Fruit fly (Drosophila melanogaster) whole organism, embryonic: ENCODE data around the gene Ask1.

Experiments used
- Aef1 ChIP-seq: fragments of 200-800 bp; sonication (Bioruptor generic); IDR thresholded peaks from 3 replicates; pipeline ENCODE4 v1.3.6; 2022; ENCODE audit warnings: missing biosample characterization, missing genetic modification characterization
- B-H1 ChIP-seq: fragments of 200-800 bp; sonication (Bioruptor generic); IDR thresholded peaks from 3 replicates; pipeline ENCODE4 v1.3.6; 2022; ENCODE audit warnings: missing biosample characterization, missing genetic modification characterization
- Bdp1 ChIP-seq: fragments of 200-800 bp; sonication (Bioruptor generic); optimal IDR thresholded peaks from 3 replicates; lab custom pipeline; 2016; ENCODE audit warnings: missing biosample characterization, missing genetic modification characterization
- CG10267 ChIP-seq: fragments of 200-800 bp; sonication (Bioruptor generic); optimal IDR thresholded peaks from 2 replicates; lab custom pipeline; 2018; ENCODE audit warnings: missing biosample characterization, mild to moderate bottlenecking, missing genetic modification characterization, moderate library complexity
- CG10366 ChIP-seq: fragments of 200-800 bp; sonication (Bioruptor generic); IDR thresholded peaks from 2 replicates; pipeline ENCODE4 v1.3.6; 2022; ENCODE audit warnings: missing biosample characterization, missing genetic modification characterization
- CG11093 ChIP-seq: fragments of 200-800 bp; sonication (Bioruptor generic); IDR thresholded peaks from 3 replicates; pipeline ENCODE4 v1.3.6; 2022; ENCODE audit warnings: missing biosample characterization, missing genetic modification characterization
- CG11560 ChIP-seq: fragments of 200-800 bp; sonication (Bioruptor generic); IDR thresholded peaks from 3 replicates; pipeline ENCODE4 v1.3.6; 2022; ENCODE audit warnings: missing biosample characterization, missing genetic modification characterization
- CG12071 ChIP-seq: fragments of 200-800 bp; sonication (Bioruptor generic); optimal IDR thresholded peaks from 3 replicates; lab custom pipeline; 2018; ENCODE audit warnings: missing biosample characterization, mild to moderate bottlenecking, missing genetic modification characterization
- CG14050 ChIP-seq: fragments of 200-800 bp; sonication (Bioruptor generic); IDR thresholded peaks from 3 replicates; pipeline ENCODE4 v1.3.6; 2022; ENCODE audit warnings: missing biosample characterization, missing genetic modification characterization
- CG15011 ChIP-seq: fragments of 200-800 bp; sonication (Bioruptor generic); optimal IDR thresholded peaks from 3 replicates; lab custom pipeline; 2018; ENCODE audit warnings: missing biosample characterization, mild to moderate bottlenecking, missing genetic modification characterization
- CG1602 ChIP-seq: fragments of 200-800 bp; sonication (Bioruptor generic); optimal IDR thresholded peaks from 3 replicates; lab custom pipeline; 2016; ENCODE audit warnings: missing biosample characterization, missing genetic modification characterization
- CG17612 ChIP-seq: fragments of 200-800 bp; sonication (Bioruptor generic); IDR thresholded peaks from 2 replicates; pipeline ENCODE4 v1.3.6; 2022; ENCODE audit warnings: missing biosample characterization, missing genetic modification characterization
- CG18619 ChIP-seq: fragments of 200-800 bp; sonication (Bioruptor generic); optimal IDR thresholded peaks from 3 replicates; lab custom pipeline; 2017; ENCODE audit warnings: missing biosample characterization, mild to moderate bottlenecking, missing genetic modification characterization
- CG2129 ChIP-seq: fragments of 200-800 bp; sonication (Bioruptor generic); IDR thresholded peaks from 2 replicates; pipeline ENCODE4 v1.3.6; 2022; ENCODE audit warnings: missing biosample characterization, missing genetic modification characterization; ENCODE audit not compliant: partially characterized antibody
- CG34224 ChIP-seq: fragments of 200-800 bp; sonication (Bioruptor generic); IDR thresholded peaks from 3 replicates; pipeline ENCODE4 v1.3.6; 2022; ENCODE audit warnings: missing biosample characterization, missing genetic modification characterization; ENCODE audit not compliant: partially characterized antibody
- CG4328 ChIP-seq: fragments of 200-800 bp; sonication (Bioruptor generic); optimal IDR thresholded peaks from 3 replicates; lab custom pipeline; 2017; ENCODE audit warnings: missing biosample characterization, missing genetic modification reagents, missing genetic modification characterization
- CG6272 ChIP-seq: fragments of 200-800 bp; sonication (Bioruptor generic); IDR thresholded peaks from 2 replicates; pipeline ENCODE4 v1.3.6; 2022; ENCODE audit warnings: missing biosample characterization, missing genetic modification characterization
- CG8089 ChIP-seq: fragments of 200-800 bp; sonication (Bioruptor generic); optimal IDR thresholded peaks from 3 replicates; lab custom pipeline; 2016; ENCODE audit warnings: missing biosample characterization, missing genetic modification characterization
- CG9609 ChIP-seq: fragments of 200-800 bp; sonication (Bioruptor generic); optimal IDR thresholded peaks from 3 replicates; lab custom pipeline; 2016; ENCODE audit warnings: missing biosample characterization, missing genetic modification characterization
- CG9932 ChIP-seq: fragments of 200-800 bp; sonication (Bioruptor generic); IDR thresholded peaks from 2 replicates; pipeline ENCODE4 v1.3.6; 2022; ENCODE audit warnings: missing biosample characterization, missing genetic modification characterization
- CTCF ChIP-seq: fragments of 200-800 bp; sonication (Bioruptor generic); optimal IDR thresholded peaks from 2 replicates; lab custom pipeline; 2017; ENCODE audit warnings: missing biosample characterization, mild to moderate bottlenecking, missing genetic modification characterization, moderate library complexity
- D19B ChIP-seq: fragments of 200-800 bp; sonication (Bioruptor generic); optimal IDR thresholded peaks from 2 replicates; lab custom pipeline; 2017; ENCODE audit warnings: missing biosample characterization, mild to moderate bottlenecking, missing genetic modification characterization
- Deaf1 ChIP-seq: fragments of 200-800 bp; optimal IDR thresholded peaks from 3 replicates; lab custom pipeline; 2019; ENCODE audit warnings: missing biosample characterization, mild to moderate bottlenecking, missing genetic modification characterization, moderate library complexity
- Drgx ChIP-seq: fragments of 200-800 bp; sonication (Bioruptor generic); IDR thresholded peaks from 2 replicates; pipeline ENCODE4 v1.3.6; 2022; ENCODE audit warnings: missing biosample characterization, missing genetic modification characterization
- Ets97D ChIP-seq: fragments of 200-800 bp; sonication (Bioruptor generic); optimal IDR thresholded peaks from 3 replicates; lab custom pipeline; 2016; ENCODE audit warnings: missing biosample characterization, missing genetic modification characterization
- Fer2 ChIP-seq: fragments of 200-800 bp; sonication (Bioruptor generic); optimal IDR thresholded peaks from 2 replicates; lab custom pipeline; 2018; ENCODE audit warnings: missing biosample characterization, mild to moderate bottlenecking, missing genetic modification characterization, moderate library complexity
- Hey ChIP-seq: fragments of 200-800 bp; sonication (Bioruptor generic); optimal IDR thresholded peaks from 3 replicates; lab custom pipeline; 2018; ENCODE audit warnings: missing biosample characterization, mild to moderate bottlenecking, missing genetic modification characterization
- Hr51 ChIP-seq, 2 experiments: fragments of 200-800 bp; sonication (Bioruptor generic); optimal IDR thresholded peaks; 2 replicates in 1 of 2; 3 replicates in 1 of 2; lab custom pipeline; 2016 to 2018; ENCODE audit warnings: missing biosample characterization in 2 of 2, missing genetic modification characterization in 2 of 2, mild to moderate bottlenecking in 1 of 2, moderate library complexity in 1 of 2
- Hsf ChIP-seq: fragments of 200-800 bp; sonication (Bioruptor generic); optimal IDR thresholded peaks from 3 replicates; lab custom pipeline; 2016; ENCODE audit warnings: missing biosample characterization, missing genetic modification characterization
- Rx ChIP-seq: fragments of 200-800 bp; sonication (Bioruptor generic); IDR thresholded peaks from 2 replicates; pipeline ENCODE4 v1.3.6; 2022; ENCODE audit warnings: missing biosample characterization, missing genetic modification characterization
- Sry-β ChIP-seq: fragments of 200-800 bp; sonication (Bioruptor generic); optimal IDR thresholded peaks from 2 replicates; lab custom pipeline; 2018; ENCODE audit warnings: missing biosample characterization, mild to moderate bottlenecking, missing genetic modification characterization, moderate library complexity
- Stat92E ChIP-seq, 3 experiments: fragments of >200 bp in 2 of 3; fragments of 200-800 bp in 1 of 3; sonication (Bioruptor generic) in 1 of 3; optimal IDR thresholded peaks; 2 replicates each; lab custom pipeline; 2017 to 2019; ENCODE audit warnings: missing biosample characterization in 3 of 3, missing genetic modification characterization in 3 of 3, mild to moderate bottlenecking in 1 of 3, moderate library complexity in 1 of 3
- Usf ChIP-seq: fragments of 200-800 bp; sonication (Bioruptor generic); optimal IDR thresholded peaks from 2 replicates; lab custom pipeline; 2017; ENCODE audit warnings: missing genotype, missing biosample characterization, missing genetic modification characterization
- YL-1 ChIP-seq: fragments of 200-800 bp; sonication (Bioruptor generic); optimal IDR thresholded peaks from 3 replicates; lab custom pipeline; 2017; ENCODE audit warnings: missing biosample characterization, mild to moderate bottlenecking, missing genetic modification characterization
- dpn ChIP-seq, 2 experiments: fragments of 200-800 bp; sonication (Bioruptor generic); optimal IDR thresholded peaks; 3 replicates each; lab custom pipeline; 2016; ENCODE audit warnings: missing biosample characterization in 2 of 2, missing genetic modification characterization in 2 of 2
- fd3F ChIP-seq: fragments of 200-800 bp; sonication (Bioruptor generic); optimal IDR thresholded peaks from 2 replicates; lab custom pipeline; 2018; ENCODE audit warnings: missing biosample characterization, mild to moderate bottlenecking, missing genetic modification characterization, moderate library complexity
- her ChIP-seq: fragments of 200-800 bp; sonication (Bioruptor generic); optimal IDR thresholded peaks from 2 replicates; lab custom pipeline; 2016; ENCODE audit warnings: missing biosample characterization, missing genetic modification characterization
- kay ChIP-seq: fragments of 200-800 bp; sonication (Bioruptor generic); optimal IDR thresholded peaks from 2 replicates; lab custom pipeline; 2016; ENCODE audit warnings: missing biosample characterization, missing genetic modification characterization
- kni ChIP-seq: fragments of 200-800 bp; sonication (Bioruptor generic); optimal IDR thresholded peaks from 3 replicates; lab custom pipeline; 2017; ENCODE audit warnings: mild to moderate bottlenecking, missing biosample characterization, missing genetic modification reagents, missing genetic modification characterization
- odd ChIP-seq: fragments of 200-800 bp; sonication (Bioruptor generic); optimal IDR thresholded peaks from 2 replicates; lab custom pipeline; 2017; ENCODE audit warnings: missing biosample characterization, mild to moderate bottlenecking, missing genetic modification characterization
- onecut ChIP-seq: fragments of 200-800 bp; sonication (Bioruptor generic); IDR thresholded peaks from 2 replicates; pipeline ENCODE4 v1.3.6; 2022; ENCODE audit warnings: missing biosample characterization, missing genetic modification characterization
- pum ChIP-seq: fragments of 200-800 bp; sonication (Bioruptor generic); optimal IDR thresholded peaks from 2 replicates; lab custom pipeline; 2016; ENCODE audit warnings: missing biosample characterization, missing genetic modification characterization
- repo ChIP-seq: fragments of 200-800 bp; sonication (Bioruptor generic); optimal IDR thresholded peaks from 2 replicates; lab custom pipeline; 2016; ENCODE audit warnings: missing biosample characterization, missing genetic modification characterization
- sc ChIP-seq, 3 experiments: fragments of >200 bp in 2 of 3; fragments of 200-800 bp in 1 of 3; sonication (Bioruptor generic) in 1 of 3; optimal IDR thresholded peaks; 2 replicates in 2 of 3; 3 replicates in 1 of 3; lab custom pipeline; 2017; ENCODE audit warnings: mild to moderate bottlenecking in 1 of 3, missing biosample characterization in 1 of 3, missing genetic modification characterization in 1 of 3, missing genetic modification reagents in 1 of 3
- slbo ChIP-seq: fragments of 200-800 bp; sonication (Bioruptor generic); IDR thresholded peaks from 2 replicates; pipeline ENCODE4 v1.3.6; 2022; ENCODE audit warnings: missing biosample characterization, missing genetic modification characterization
- slp2 ChIP-seq: fragments of 200-800 bp; sonication (Bioruptor generic); optimal IDR thresholded peaks from 2 replicates; lab custom pipeline; 2016; ENCODE audit warnings: missing biosample characterization, missing genetic modification characterization
- sob ChIP-seq: fragments of 200-800 bp; sonication (Bioruptor generic); IDR thresholded peaks from 2 replicates; pipeline ENCODE4 v1.3.6; 2022; ENCODE audit warnings: missing biosample characterization, missing genetic modification characterization
- ssp ChIP-seq: fragments of 200-800 bp; sonication (Bioruptor generic); IDR thresholded peaks from 2 replicates; pipeline ENCODE4 v1.3.6; 2022; ENCODE audit warnings: missing biosample characterization, missing genetic modification characterization
- tgo ChIP-seq: fragments of 200-800 bp; sonication (Bioruptor generic); IDR thresholded peaks from 3 replicates; pipeline ENCODE4 v1.3.6; 2022; ENCODE audit warnings: missing biosample characterization, missing genetic modification characterization
- tx ChIP-seq: fragments of 200-800 bp; sonication (Bioruptor generic); optimal IDR thresholded peaks from 2 replicates; lab custom pipeline; 2016; ENCODE audit warnings: missing biosample characterization, missing genetic modification characterization
- wdn ChIP-seq: fragments of 200-800 bp; sonication (Bioruptor generic); IDR thresholded peaks from 2 replicates; pipeline ENCODE4 v1.3.6; 2022; ENCODE audit warnings: missing biosample characterization, missing genetic modification characterization

Gene Ask1

DNA sequence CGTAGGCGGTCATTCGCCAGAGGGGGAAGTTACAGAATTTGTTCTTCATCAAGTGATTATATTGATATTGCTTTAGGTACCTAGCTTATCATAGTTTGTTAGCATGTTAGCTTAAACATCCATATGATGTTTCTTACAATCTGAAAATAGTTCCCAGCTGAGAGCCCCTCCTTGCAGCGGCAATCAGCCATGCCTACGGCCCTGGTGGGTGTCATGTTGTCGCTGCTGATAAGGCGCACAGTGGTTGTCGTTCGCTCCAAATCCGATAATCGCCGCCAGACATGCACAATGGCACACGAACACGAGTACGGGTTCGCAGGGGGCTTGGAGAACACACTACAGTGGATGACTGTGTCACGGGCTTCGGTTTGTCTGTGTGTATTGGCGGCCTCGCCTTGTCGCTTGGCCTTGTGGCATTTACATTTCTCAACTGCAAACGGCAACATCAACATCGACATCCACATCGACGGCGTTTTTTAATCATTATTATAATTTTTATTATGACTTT lies 26.5 kb downstream of the Ask1 start (continued):
- TF ChIP-seq Hey (tag; lab: Kevin White, UChicago) (peak; percentile 37), CG6272 (GFP tag; lab: Robert Waterston, UW) (peak; percentile 87), tx (GFP tag; lab: Kevin White, UChicago) (peak; percentile 71), CG18619 (peak; percentile 78), CG10366 (GFP tag; lab: Robert Waterston, UW) (peak; percentile 83), repo (no peak), Sry-β (GFP tag; lab: Kevin White, UChicago) (no peak), sob (peak; percentile 83), Deaf1 (peak; percentile 52), her (GFP tag; lab: Kevin White, UChicago) (peak; percentile 68), slp2 (GFP tag; lab: Kevin White, UChicago) (peak; percentile 48), Stat92E (GFP tag; optimal IDR thresholded peaks at IDR 0.05; lab: Kevin White, UChicago) (no peak), kni (no peak), Bdp1 (GFP tag; lab: Kevin White, UChicago) (peak; percentile 61), dpn (GFP tag; optimal IDR thresholded peaks at IDR 0.05; lab: Kevin White, UChicago) (peak; percentile 71 to 89), D19B (GFP tag; lab: Kevin White, UChicago) (peak; percentile 61), odd (GFP tag; lab: Kevin White, UChicago) (peak; percentile 72), Hr51 (GFP tag; optimal IDR thresholded peaks at IDR 0.05; lab: Kevin White, UChicago) (peak; percentile 72 to 85), sc (optimal IDR thresholded peaks at IDR 0.05; lab: Kevin White, UChicago) (no peak), sc (GFP tag; optimal IDR thresholded peaks at IDR 0.05; lab: Kevin White, UChicago) (peak; percentile 48), CG2129 (GFP tag; lab: Robert Waterston, UW) (no peak), Ets97D (no peak), kay (GFP tag; lab: Kevin White, UChicago) (peak; percentile 40), CG9932 (GFP tag; lab: Robert Waterston, UW) (peak; percentile 81), Fer2 (tag; lab: Kevin White, UChicago) (peak; percentile 30), CG17612 (GFP tag; lab: Robert Waterston, UW) (no peak), CG1602 (GFP tag; lab: Kevin White, UChicago) (peak; percentile 70), Rx (peak; percentile 80), slbo (GFP tag; lab: Robert Waterston, UW) (peak; percentile 90), Aef1 (GFP tag; lab: Robert Waterston, UW) (peak; percentile 83), CG12071 (GFP tag; lab: Kevin White, UChicago) (peak; percentile 78), CTCF (peak; percentile 25), CG8089 (GFP tag; lab: Kevin White, UChicago) (peak; percentile 44), CG10267 (peak; percentile 44), CG15011 (GFP tag; lab: Kevin White, UChicago) (peak; percentile 41), ssp (peak; percentile 52), CG9609 (peak; percentile 79), CG14050 (GFP tag; lab: Robert Waterston, UW) (peak; percentile 70), YL-1 (GFP tag; lab: Kevin White, UChicago) (peak; percentile 39), wdn (GFP tag; lab: Robert Waterston, UW) (peak; percentile 79), fd3F (GFP tag; lab: Kevin White, UChicago) (peak; percentile 61), CG11560 (0 out of 3 replicates have a peak, but pooled peaks have one; percentile 45), CG34224 (GFP tag; lab: Robert Waterston, UW) (no peak), Usf (GFP tag; lab: Kevin White, UChicago) (peak; percentile 69), Drgx (GFP tag; lab: Robert Waterston, UW) (peak; percentile 84), tgo (GFP tag; lab: Robert Waterston, UW) (peak; percentile 84), Hsf (GFP tag; lab: Kevin White, UChicago) (peak; percentile 81), B-H1 (GFP tag; lab: Robert Waterston, UW) (peak; percentile 76; the same call in 2 of the 3 replicates), CG11093 (GFP tag; lab: Robert Waterston, UW) (peak; percentile 67; the same call in 2 of the 3 replicates), CG4328 (GFP tag; lab: Kevin White, UChicago) (peak; percentile 12), onecut (GFP tag; lab: Robert Waterston, UW) (peak; percentile 59), pum (GFP tag; lab: Kevin White, UChicago) (no peak)
